Worm (Caenorhabditis elegans) whole organism, late embryonic: Measurements from ENCODE around the gene sqt-3.

Experiments used
- ama-1 ChIP-seq: fragments of 150-350 bp; optimal IDR thresholded peaks from 2 replicates; lab custom pipeline; 2014
- ceh-24 ChIP-seq: sonication (generic microtip); optimal IDR thresholded peaks from 2 replicates; lab custom pipeline; 2016; ENCODE audit warnings: mild to moderate bottlenecking, missing genetic modification characterization, missing compliant biosample characterization
- ceh-34 ChIP-seq: sonication (generic microtip); optimal IDR thresholded peaks from 2 replicates; lab custom pipeline; 2016; ENCODE audit warnings: mild to moderate bottlenecking, missing genetic modification characterization, missing compliant biosample characterization
- ceh-9 ChIP-seq: sonication (generic microtip); optimal IDR thresholded peaks from 2 replicates; lab custom pipeline; 2016; ENCODE audit warnings: mild to moderate bottlenecking, missing genetic modification characterization, inconsistent platforms, missing compliant biosample characterization
- che-1 ChIP-seq: sonication (generic microtip); optimal IDR thresholded peaks from 2 replicates; lab custom pipeline; 2016; ENCODE audit warnings: mild to moderate bottlenecking, missing genetic modification characterization, missing compliant biosample characterization
- lin-11 ChIP-seq: fragments of 200-800 bp; sonication (Bioruptor generic); optimal IDR thresholded peaks from 2 replicates; lab custom pipeline; 2018; ENCODE audit warnings: mild to moderate bottlenecking, missing genetic modification characterization, missing compliant biosample characterization
- nfya-1 ChIP-seq: sonication (generic microtip); optimal IDR thresholded peaks from 2 replicates; lab custom pipeline; 2017; ENCODE audit warnings: missing genetic modification characterization, mild to moderate bottlenecking, missing compliant biosample characterization, antibody characterized with exemption, moderate library complexity
- nhr-11 ChIP-seq: fragments of 150-350 bp; optimal IDR thresholded peaks from 2 replicates; lab custom pipeline; 2014; ENCODE audit warnings: missing biosample characterization, missing genetic modification characterization
- pha-4 ChIP-seq: fragments of 150-350 bp; optimal IDR thresholded peaks from 2 replicates; lab custom pipeline; 2018; ENCODE audit warnings: missing biosample characterization, missing genetic modification reagents, missing genetic modification characterization
- tbx-2 ChIP-seq: sonication (generic microtip); optimal IDR thresholded peaks from 2 replicates; lab custom pipeline; 2016; ENCODE audit warnings: missing genetic modification characterization, missing compliant biosample characterization
- ztf-16 ChIP-seq: sonication (generic microtip); optimal IDR thresholded peaks from 2 replicates; lab custom pipeline; 2017; ENCODE audit warnings: missing genetic modification characterization, missing compliant biosample characterization

DNA sequence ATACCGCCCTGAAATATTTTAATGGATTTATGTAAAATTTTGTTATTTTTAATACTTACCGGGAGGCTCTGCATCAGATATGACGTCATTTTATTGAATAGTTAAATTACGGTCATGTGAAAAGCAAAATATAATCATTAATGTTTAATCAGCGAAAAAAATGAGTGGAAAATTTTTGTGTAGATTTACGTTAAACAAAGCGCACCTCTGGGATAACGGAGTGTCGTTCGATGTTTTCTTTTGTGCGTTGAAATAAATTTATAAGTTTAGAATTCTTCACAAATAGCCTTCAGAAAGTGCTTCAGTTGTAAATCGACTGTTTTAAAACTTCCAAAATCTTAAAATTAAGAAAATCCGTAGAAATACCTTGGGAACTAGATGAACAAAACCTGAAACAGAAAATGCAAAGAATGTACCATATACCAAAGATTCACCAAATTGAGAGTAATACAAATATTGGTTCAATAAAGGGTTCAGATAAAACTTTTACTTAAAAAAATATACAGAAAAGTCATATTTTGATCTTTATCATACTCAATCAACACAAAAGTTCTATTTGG is 48.2 kb downstream of the sqt-3 start, which contains the start of the genes K01D12.20 and miga-1:
- TF ChIP-seq ztf-16 (tag; lab: Kevin White, UChicago): no peak
- TF ChIP-seq che-1 (tag; lab: Kevin White, UChicago): no peak
- no peak for TF ChIP-seq ceh-34 (tag; lab: Kevin White, UChicago)
- no peak for TF ChIP-seq ama-1 (lab: Kevin White, UChicago)
- TF ChIP-seq nhr-11 (tag; lab: Kevin White, UChicago): no peak
- no peak for TF ChIP-seq nfya-1 (tag; lab: Kevin White, UChicago)
- TF ChIP-seq lin-11 (tag; lab: Kevin White, UChicago): no peak
- no peak for TF ChIP-seq ceh-24 (tag; lab: Kevin White, UChicago)
- TF ChIP-seq tbx-2 (tag; lab: Kevin White, UChicago): no peak
- no peak for TF ChIP-seq pha-4 (tag; lab: Kevin White, UChicago)
- no peak for TF ChIP-seq ceh-9 (tag; lab: Kevin White, UChicago)
